Fruit fly (Drosophila melanogaster): Measurements from ENCODE around the gene CG13114.

Gene CG13114

DNA sequence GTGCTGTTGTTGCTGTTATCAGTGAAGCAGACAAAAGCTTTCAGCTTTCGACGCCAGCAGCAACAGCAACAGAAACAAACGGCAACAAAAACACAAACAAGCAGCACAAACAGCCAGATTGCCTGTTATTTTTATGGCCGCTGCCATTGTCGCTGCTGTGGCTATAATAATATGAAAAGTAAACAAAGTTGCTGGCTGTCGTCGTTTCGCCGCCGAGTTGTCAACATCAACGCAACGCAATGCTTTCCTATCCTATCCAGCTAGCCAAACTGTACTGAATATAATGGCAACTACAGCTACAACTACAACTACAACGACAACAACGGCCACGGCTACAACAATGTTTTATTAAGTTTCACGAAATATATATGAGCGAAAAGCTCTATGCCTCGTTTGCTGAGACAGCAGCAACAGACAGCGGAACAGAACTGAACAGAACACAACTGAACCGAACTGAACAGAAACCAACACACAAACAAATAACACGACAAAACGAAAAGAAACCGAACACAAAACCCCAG lies 25.1 kb downstream of the CG13114 start:
- no peak for TF ChIP-seq Dif (GFP tag; optimal IDR thresholded peaks at IDR 0.05; ENCODE audit: partially characterized antibody)
- TF ChIP-seq Hnf4 (GFP tag; optimal IDR thresholded peaks at IDR 0.05), result peak; percentile 33

DNA sequence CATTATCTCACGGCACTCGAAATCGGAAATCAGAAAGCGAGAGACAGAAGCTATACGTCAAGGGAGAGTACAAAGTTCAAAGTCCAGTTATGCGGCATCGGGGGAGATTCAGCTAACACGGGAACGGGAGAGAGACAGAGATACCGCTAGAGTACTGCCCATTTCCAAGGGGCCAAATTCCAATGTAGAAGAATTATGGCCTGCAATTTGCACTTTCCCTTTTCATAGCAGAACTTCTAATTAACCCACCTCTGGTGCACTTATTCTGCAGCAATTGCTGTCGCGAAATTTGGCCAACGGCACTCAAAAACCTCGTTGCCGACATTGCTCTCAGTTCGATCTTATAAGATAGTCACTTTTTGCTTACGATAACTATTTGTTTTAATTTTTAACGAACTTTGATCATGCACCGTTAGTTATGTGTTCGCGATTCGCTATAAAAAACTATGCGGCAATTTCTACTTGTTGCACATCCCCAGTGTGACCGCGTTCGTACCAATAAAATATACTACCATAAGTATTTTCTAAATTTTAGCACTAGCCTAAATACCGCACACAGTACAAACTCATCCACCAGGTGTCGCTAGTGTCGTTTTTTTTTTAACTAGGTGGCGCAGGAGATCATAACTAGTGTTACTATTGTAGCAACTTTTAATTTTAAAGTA lies 30.8 kb downstream of the CG13114 start, which contains the start of gene Mtpalpha:
Mtpalpha (minus strand) TSS at position 501 of the 665 bp plus-strand sequence.
- TF ChIP-seq rgr (GFP tag; optimal IDR thresholded peaks at IDR 0.05), result peak; percentile 64
- TF ChIP-seq fru (GFP tag; optimal IDR thresholded peaks at IDR 0.05), result no peak
- no peak for TF ChIP-seq CG32264 (GFP tag; optimal IDR thresholded peaks at IDR 0.05)
- peak; percentile 30 for TF ChIP-seq psq (GFP tag; optimal IDR thresholded peaks at IDR 0.05)
- TF ChIP-seq sage (GFP tag; optimal IDR thresholded peaks at IDR 0.05), result no peak
- TF ChIP-seq pan (optimal IDR thresholded peaks at IDR 0.05), result no peak
- no peak for TF ChIP-seq Mio (GFP tag; optimal IDR thresholded peaks at IDR 0.05)
- peak; percentile 44 for TF ChIP-seq Sp1 (GFP tag; optimal IDR thresholded peaks at IDR 0.05)
- peak in 1 of 2 experiments; percentile 49 for TF ChIP-seq foxo (GFP tag; optimal IDR thresholded peaks at IDR 0.05)
- peak; percentile 20 for TF ChIP-seq OdsH (GFP tag; optimal IDR thresholded peaks at IDR 0.05)
- TF ChIP-seq Myc (optimal IDR thresholded peaks at IDR 0.05), result peak; percentile 16
- no peak for TF ChIP-seq Rel (GFP tag; optimal IDR thresholded peaks at IDR 0.05)
- peak; percentile 31 for TF ChIP-seq Rel (tag; optimal IDR thresholded peaks at IDR 0.05)
- peak; percentile 3 for TF ChIP-seq ey (GFP tag; optimal IDR thresholded peaks at IDR 0.05)
- peak; percentile 33 for TF ChIP-seq br (GFP tag; optimal IDR thresholded peaks at IDR 0.05)
- peak; percentile 98 for TF ChIP-seq Hnf4 (GFP tag; optimal IDR thresholded peaks at IDR 0.05)
- peak; percentile 30 for TF ChIP-seq h (GFP tag; optimal IDR thresholded peaks at IDR 0.05)

DNA sequence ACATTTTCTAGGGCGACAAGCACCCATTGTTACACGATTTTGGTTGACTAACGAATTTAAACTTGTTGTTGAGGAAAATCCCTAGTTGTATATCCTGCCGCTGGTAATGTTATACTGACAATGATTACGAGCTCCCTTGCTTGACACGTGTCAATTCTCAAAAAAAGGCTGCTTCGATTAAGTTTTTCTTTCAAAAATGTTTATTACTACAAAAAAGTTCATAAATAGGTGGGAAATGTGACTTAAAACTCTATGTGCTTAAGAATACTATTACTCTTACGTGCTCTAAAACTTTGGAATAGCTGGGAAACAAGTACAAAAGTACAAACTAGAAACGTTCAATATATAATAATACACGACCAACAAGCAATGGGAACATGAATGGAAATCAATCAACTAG lies 33.9 kb downstream of the CG13114 start, which contains the start of gene CG31709:
CG31709 (minus strand) TSS at position 101 of the 400 bp plus-strand sequence.
- TF ChIP-seq Jra (GFP tag; optimal IDR thresholded peaks at IDR 0.05), result no peak
- no peak for TF ChIP-seq dsf (GFP tag; optimal IDR thresholded peaks at IDR 0.05; ENCODE audit: borderline replicate concordance)

DNA sequence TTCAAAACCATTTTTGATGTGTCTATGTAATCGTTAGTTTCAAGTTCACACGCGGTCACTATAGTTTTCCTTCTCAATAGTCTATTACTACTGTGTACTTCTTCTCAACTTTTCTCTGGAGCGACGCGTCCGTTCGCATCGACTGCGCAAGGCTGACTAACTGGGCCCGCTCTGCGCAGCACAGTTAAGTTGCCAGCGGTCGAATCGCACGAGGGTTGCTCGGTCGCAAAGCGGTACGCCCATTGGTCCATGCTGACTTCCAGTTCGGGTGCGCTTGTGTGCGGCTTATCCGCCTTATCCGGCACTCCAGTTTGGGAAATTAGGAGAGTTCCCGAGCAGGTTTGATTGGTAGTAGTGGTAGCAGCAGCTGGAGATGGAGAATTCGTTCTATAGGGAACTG lies 36.0 kb downstream of the CG13114 start, which contains the start of gene gcm:
gcm (minus strand) TSS at position 164 of the 400 bp plus-strand sequence.
- TF ChIP-seq Jra (GFP tag; optimal IDR thresholded peaks at IDR 0.05), result no peak
- no peak for TF ChIP-seq HLH106 (tag; optimal IDR thresholded peaks at IDR 0.05)
- TF ChIP-seq dl (GFP tag; optimal IDR thresholded peaks at IDR 0.05; ENCODE audit: insufficient read depth in 1 of 2, partially characterized antibody in 2 of 2), result peak in 1 of 2 experiments; percentile 42
- no peak for TF ChIP-seq Sp1 (GFP tag; optimal IDR thresholded peaks at IDR 0.05)
- TF ChIP-seq Vsx2 (GFP tag; optimal IDR thresholded peaks at IDR 0.05; ENCODE audit: partially characterized antibody), result peak; percentile 41
- no peak for TF ChIP-seq CG32264 (GFP tag; optimal IDR thresholded peaks at IDR 0.05)

DNA sequence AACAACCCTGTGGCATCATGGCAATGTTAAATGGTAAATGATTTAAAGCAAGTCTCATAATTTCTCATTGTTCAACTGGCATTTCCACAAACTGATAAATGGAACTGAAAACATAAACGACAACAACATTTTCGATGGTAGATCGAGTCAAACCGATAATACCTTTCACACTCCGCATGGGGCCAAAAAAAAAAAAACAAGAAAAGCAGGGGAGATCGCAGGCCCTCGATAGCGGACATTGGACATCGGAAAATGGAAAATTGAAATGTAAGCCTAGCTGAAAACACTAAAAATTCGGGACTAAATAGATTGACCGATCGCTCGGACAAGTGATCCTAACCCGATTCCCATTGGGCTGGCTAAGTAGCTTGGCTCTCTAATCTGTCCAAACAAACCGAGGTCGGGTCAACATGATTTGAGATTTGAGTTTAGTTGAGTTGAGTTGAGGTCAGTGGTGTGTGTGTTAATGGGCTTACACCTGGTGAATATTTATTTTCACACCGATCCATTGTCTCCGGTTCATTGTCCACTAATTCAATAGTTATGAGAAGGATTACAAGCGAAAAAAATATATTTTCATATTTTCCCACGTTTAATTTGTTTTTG lies 38.6 kb downstream of the CG13114 start:
- no peak for TF ChIP-seq lola (GFP tag; optimal IDR thresholded peaks at IDR 0.05)
- no peak for TF ChIP-seq N (GFP tag; optimal IDR thresholded peaks at IDR 0.05)
- TF ChIP-seq br (GFP tag; optimal IDR thresholded peaks at IDR 0.05), result no peak
- TF ChIP-seq pan (optimal IDR thresholded peaks at IDR 0.05), result no peak
- no peak for TF ChIP-seq Dfd (GFP tag; optimal IDR thresholded peaks at IDR 0.05)
- TF ChIP-seq HLH106 (tag; optimal IDR thresholded peaks at IDR 0.05), result no peak
- TF ChIP-seq Mio (GFP tag; optimal IDR thresholded peaks at IDR 0.05), result no peak
- no peak for TF ChIP-seq jim (GFP tag; optimal IDR thresholded peaks at IDR 0.05)
- TF ChIP-seq rgr (GFP tag; optimal IDR thresholded peaks at IDR 0.05), result no peak
- no peak for TF ChIP-seq dl (GFP tag; optimal IDR thresholded peaks at IDR 0.05; ENCODE audit: insufficient read depth in 1 of 2, partially characterized antibody in 2 of 2)
- no peak for TF ChIP-seq sv (GFP tag; optimal IDR thresholded peaks at IDR 0.05)

DNA sequence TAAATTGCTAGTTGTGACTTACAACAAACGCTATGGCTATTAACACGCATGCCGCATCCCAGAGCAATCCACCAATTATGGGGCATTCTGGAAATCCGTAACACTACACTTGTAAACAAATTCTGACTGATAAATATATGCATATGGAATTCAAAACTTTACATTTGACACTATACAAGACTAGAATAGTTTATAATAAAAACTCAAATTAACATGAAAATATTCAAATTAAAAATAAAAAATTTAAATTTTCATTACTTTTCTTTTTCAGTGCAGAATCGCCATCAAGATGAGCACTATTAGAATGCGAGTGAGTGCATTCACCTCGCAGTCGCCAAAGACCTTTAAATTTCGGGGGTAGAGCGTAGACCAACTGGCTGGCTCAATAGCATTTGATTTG lies 40.3 kb downstream of the CG13114 start:
- no peak for TF ChIP-seq Abd-B (GFP tag; optimal IDR thresholded peaks at IDR 0.05)
- TF ChIP-seq Hr78 (GFP tag; optimal IDR thresholded peaks at IDR 0.05), result no peak
- TF ChIP-seq brk (GFP tag; optimal IDR thresholded peaks at IDR 0.05), result no peak
- TF ChIP-seq Hr83 (GFP tag; optimal IDR thresholded peaks at IDR 0.05; ENCODE audit: poor library complexity, severe bottlenecking), result no peak
- no peak for TF ChIP-seq fru (GFP tag; optimal IDR thresholded peaks at IDR 0.05)
- TF ChIP-seq Jra (GFP tag; optimal IDR thresholded peaks at IDR 0.05), result no peak
- TF ChIP-seq dsf (GFP tag; optimal IDR thresholded peaks at IDR 0.05; ENCODE audit: borderline replicate concordance), result no peak
- no peak for TF ChIP-seq dl (GFP tag; optimal IDR thresholded peaks at IDR 0.05; ENCODE audit: insufficient read depth in 1 of 2, partially characterized antibody in 2 of 2)
- no peak for TF ChIP-seq dmrt93B (GFP tag; optimal IDR thresholded peaks at IDR 0.05)
- no peak for TF ChIP-seq GATAd (GFP tag; optimal IDR thresholded peaks at IDR 0.05)
- no peak for TF ChIP-seq N (GFP tag; optimal IDR thresholded peaks at IDR 0.05)
- no peak for TF ChIP-seq h (GFP tag; optimal IDR thresholded peaks at IDR 0.05)
